Worm (Caenorhabditis elegans) whole organism, L1 larva: ENCODE data around the gene srbc-44.

Source experiments
- C16A3.4 ChIP-seq: fragments of 150-350 bp; optimal IDR thresholded peaks from 2 replicates; lab custom pipeline; 2014; ENCODE audit warnings: missing biosample characterization, missing genetic modification characterization
- aly-2 ChIP-seq: fragments of 150-350 bp; optimal IDR thresholded peaks from 2 replicates; lab custom pipeline; 2014; ENCODE audit warnings: missing biosample characterization, missing genetic modification characterization
- ama-1 ChIP-seq: fragments of 150-350 bp; optimal IDR thresholded peaks from 2 replicates; lab custom pipeline; 2014
- blmp-1 ChIP-seq: fragments of 150-350 bp; optimal IDR thresholded peaks from 2 replicates; lab custom pipeline; 2014; ENCODE audit warnings: missing biosample characterization, missing genetic modification characterization
- ceh-82 ChIP-seq, 3 experiments: fragments of 150-350 bp in 1 of 3; sonication (generic microtip) in 2 of 3; optimal IDR thresholded peaks; 2 replicates each; lab custom pipeline; 2014 to 2017; ENCODE audit warnings: missing biosample characterization in 3 of 3, missing genetic modification characterization in 3 of 3
- ceh-88 ChIP-seq: fragments of 200-800 bp; sonication (Bioruptor generic); IDR thresholded peaks from 2 replicates; pipeline ENCODE4 v1.3.6; 2022; ENCODE audit warnings: missing genetic modification characterization, missing compliant biosample characterization
- ceh-90 ChIP-seq: sonication (generic microtip); optimal IDR thresholded peaks from 2 replicates; lab custom pipeline; 2016; ENCODE audit warnings: missing genetic modification characterization, missing compliant biosample characterization
- ces-1 ChIP-seq: fragments of 150-350 bp; optimal IDR thresholded peaks from 2 replicates; lab custom pipeline; 2014; ENCODE audit warnings: missing biosample characterization, missing genetic modification reagents, missing genetic modification characterization
- dpl-1 ChIP-seq, 3 experiments: fragments of 150-350 bp in 2 of 3; sonication (generic microtip) in 1 of 3; optimal IDR thresholded peaks; 2 replicates each; lab custom pipeline; 2014 to 2017; ENCODE audit warnings: missing biosample characterization in 3 of 3, missing genetic modification characterization in 3 of 3, missing genetic modification reagents in 3 of 3
- egl-13 ChIP-seq: sonication (generic microtip); optimal IDR thresholded peaks from 2 replicates; lab custom pipeline; 2016; ENCODE audit warnings: missing genotype, missing genetic modification reagents, missing genetic modification characterization, missing compliant biosample characterization
- egl-27 ChIP-seq, 2 experiments: fragments of 150-350 bp in 1 of 2; sonication (generic microtip); optimal IDR thresholded peaks; 3 replicates each; lab custom pipeline; 2017 to 2018; ENCODE audit warnings: missing biosample characterization in 2 of 2, missing genetic modification characterization in 2 of 2, missing genetic modification reagents in 2 of 2
- elt-2 ChIP-seq: sonication (generic microtip); optimal IDR thresholded peaks from 2 replicates; lab custom pipeline; 2016; ENCODE audit warnings: missing genetic modification characterization, mild to moderate bottlenecking, inconsistent platforms, missing compliant biosample characterization, missing genetic modification reagents
- elt-3 ChIP-seq, 6 experiments: fragments of 150-350 bp in 1 of 6; sonication (generic microtip); optimal IDR thresholded peaks; 2 replicates each; lab custom pipeline; 2017 to 2018; ENCODE audit warnings: missing biosample characterization in 6 of 6, missing genetic modification characterization in 6 of 6, inconsistent platforms in 1 of 6
- ets-5 ChIP-seq: fragments of 200-800 bp; sonication (Bioruptor generic); IDR thresholded peaks from 2 replicates; pipeline ENCODE4 v1.3.6; 2022; ENCODE audit warnings: missing genetic modification characterization, missing compliant biosample characterization
- fkh-10 ChIP-seq: sonication (generic microtip); optimal IDR thresholded peaks from 2 replicates; lab custom pipeline; 2017; ENCODE audit warnings: missing biosample characterization, missing genetic modification reagents, missing genetic modification characterization
- fkh-8 ChIP-seq: sonication (generic microtip); optimal IDR thresholded peaks from 2 replicates; lab custom pipeline; 2016; ENCODE audit warnings: mild to moderate bottlenecking, missing genetic modification characterization, missing compliant biosample characterization
- hlh-4 ChIP-seq: sonication (generic microtip); optimal IDR thresholded peaks from 2 replicates; lab custom pipeline; 2016; ENCODE audit warnings: mild to moderate bottlenecking, missing genetic modification characterization, missing compliant biosample characterization
- irx-1 ChIP-seq: sonication (generic microtip); optimal IDR thresholded peaks from 2 replicates; lab custom pipeline; 2016; ENCODE audit warnings: missing genetic modification characterization, missing compliant biosample characterization
- isw-1 ChIP-seq: fragments of 200-800 bp; sonication (Bioruptor generic); IDR thresholded peaks from 2 replicates; pipeline ENCODE4 v1.3.6; 2022; ENCODE audit warnings: missing genetic modification characterization, missing compliant biosample characterization
- lin-13 ChIP-seq: fragments of 150-350 bp; optimal IDR thresholded peaks from 2 replicates; lab custom pipeline; 2014; ENCODE audit warnings: missing biosample characterization, missing genetic modification reagents, missing genetic modification characterization
- lin-14 ChIP-seq: fragments of 200-800 bp; sonication (Bioruptor generic); optimal IDR thresholded peaks from 2 replicates; lab custom pipeline; 2018; ENCODE audit warnings: mild to moderate bottlenecking, missing genetic modification characterization, moderate library complexity, missing compliant biosample characterization
- lin-15B ChIP-seq: fragments of 150-350 bp; sonication (generic microtip); optimal IDR thresholded peaks from 3 replicates; lab custom pipeline; 2014; ENCODE audit warnings: missing biosample characterization, missing genetic modification characterization
- lin-35 ChIP-seq, 2 experiments: fragments of 150-350 bp; optimal IDR thresholded peaks; 2 replicates each; lab custom pipeline; 2014; ENCODE audit warnings: missing biosample characterization in 2 of 2, missing genetic modification characterization in 2 of 2, missing genetic modification reagents in 2 of 2
- lin-39 ChIP-seq: fragments of 150-350 bp; optimal IDR thresholded peaks from 2 replicates; lab custom pipeline; 2014; ENCODE audit warnings: missing biosample characterization, missing genetic modification reagents, missing genetic modification characterization
- lir-3 ChIP-seq: sonication (generic microtip); optimal IDR thresholded peaks from 2 replicates; lab custom pipeline; 2016; ENCODE audit warnings: mild to moderate bottlenecking, missing genetic modification characterization, moderate library complexity, missing compliant biosample characterization; ENCODE audit not compliant: poor library complexity
- mab-9 ChIP-seq: fragments of 200-800 bp; sonication (Bioruptor generic); IDR thresholded peaks from 2 replicates; pipeline ENCODE4 v1.3.6; 2022; ENCODE audit warnings: missing genetic modification reagents, missing genetic modification characterization, missing compliant biosample characterization
- mdl-1 ChIP-seq, 2 experiments: fragments of 150-350 bp; optimal IDR thresholded peaks; 2 replicates each; lab custom pipeline; 2014 to 2017; ENCODE audit warnings: missing biosample characterization in 2 of 2, missing genetic modification characterization in 2 of 2, inconsistent platforms in 1 of 2
- mef-2 ChIP-seq: fragments of 150-350 bp; optimal IDR thresholded peaks from 2 replicates; lab custom pipeline; 2014; ENCODE audit warnings: missing biosample characterization, missing genetic modification characterization
- mep-1 ChIP-seq: fragments of 150-350 bp; optimal IDR thresholded peaks from 2 replicates; lab custom pipeline; 2014; ENCODE audit warnings: missing biosample characterization, missing genetic modification characterization
- nhr-11 ChIP-seq: fragments of 150-350 bp; optimal IDR thresholded peaks from 2 replicates; lab custom pipeline; 2014; ENCODE audit warnings: missing biosample characterization, missing genetic modification characterization
- nhr-12 ChIP-seq: sonication (generic microtip); optimal IDR thresholded peaks from 2 replicates; lab custom pipeline; 2017; ENCODE audit warnings: missing biosample characterization, missing genetic modification characterization
- nhr-19 ChIP-seq: fragments of 200-800 bp; sonication (Bioruptor generic); conservative IDR thresholded peaks from 2 replicates; pipeline ENCODE4 v1.3.6; 2022; ENCODE audit warnings: missing genetic modification characterization, missing compliant biosample characterization
- nhr-20 ChIP-seq: sonication (generic microtip); optimal IDR thresholded peaks from 2 replicates; lab custom pipeline; 2016; ENCODE audit warnings: mild to moderate bottlenecking, missing genetic modification characterization, missing compliant biosample characterization
- nhr-28 ChIP-seq: fragments of 150-350 bp; optimal IDR thresholded peaks from 2 replicates; lab custom pipeline; 2014; ENCODE audit warnings: missing biosample characterization, missing genetic modification characterization
- nhr-76 ChIP-seq: sonication (generic microtip); optimal IDR thresholded peaks from 2 replicates; lab custom pipeline; 2017; ENCODE audit warnings: missing biosample characterization, missing genetic modification characterization
- nhr-84 ChIP-seq: sonication (generic microtip); optimal IDR thresholded peaks from 2 replicates; lab custom pipeline; 2017; ENCODE audit warnings: missing biosample characterization, missing genetic modification characterization
- pag-3 ChIP-seq: sonication (generic microtip); optimal IDR thresholded peaks from 2 replicates; lab custom pipeline; 2017; ENCODE audit warnings: missing genetic modification characterization, mild to moderate bottlenecking, missing compliant biosample characterization, antibody characterized with exemption, borderline replicate concordance; ENCODE audit not compliant: insufficient read depth
- pax-3 ChIP-seq: fragments of 200-800 bp; sonication (Bioruptor generic); optimal IDR thresholded peaks from 2 replicates; lab custom pipeline; 2018; ENCODE audit warnings: mild to moderate bottlenecking, missing genetic modification characterization, moderate library complexity, missing compliant biosample characterization
- pqm-1 ChIP-seq: sonication (generic microtip); optimal IDR thresholded peaks from 3 replicates; lab custom pipeline; 2017; ENCODE audit warnings: missing biosample characterization, missing genetic modification characterization
- rnt-1 ChIP-seq: sonication (generic microtip); optimal IDR thresholded peaks from 2 replicates; lab custom pipeline; 2016; ENCODE audit warnings: mild to moderate bottlenecking, missing genetic modification characterization, moderate library complexity, missing compliant biosample characterization
- snu-23 ChIP-seq: sonication (generic microtip); optimal IDR thresholded peaks from 2 replicates; lab custom pipeline; 2016; ENCODE audit warnings: missing genetic modification characterization, missing compliant biosample characterization
- sox-4 ChIP-seq: sonication (generic microtip); optimal IDR thresholded peaks from 2 replicates; lab custom pipeline; 2016; ENCODE audit warnings: missing genetic modification characterization, missing compliant biosample characterization
- sptf-1 ChIP-seq: fragments of 150-350 bp; optimal IDR thresholded peaks from 2 replicates; lab custom pipeline; 2014; ENCODE audit warnings: missing biosample characterization, missing genetic modification characterization
- sup-37 ChIP-seq: fragments of 200-800 bp; sonication (Bioruptor generic); optimal IDR thresholded peaks from 2 replicates; lab custom pipeline; 2018; ENCODE audit warnings: mild to moderate bottlenecking, missing genetic modification characterization, missing compliant biosample characterization
- swsn-7 ChIP-seq: sonication (generic microtip); optimal IDR thresholded peaks from 2 replicates; lab custom pipeline; 2016; ENCODE audit warnings: missing genetic modification characterization, missing compliant biosample characterization
- tbx-2 ChIP-seq: sonication (generic microtip); optimal IDR thresholded peaks from 2 replicates; lab custom pipeline; 2016; ENCODE audit warnings: missing genetic modification characterization, missing compliant biosample characterization
- tlp-1 ChIP-seq: fragments of 150-350 bp; optimal IDR thresholded peaks from 2 replicates; lab custom pipeline; 2014; ENCODE audit warnings: missing biosample characterization, missing genetic modification characterization
- unc-86 ChIP-seq: sonication (generic microtip); optimal IDR thresholded peaks from 2 replicates; lab custom pipeline; 2016; ENCODE audit warnings: missing genetic modification characterization, missing compliant biosample characterization
- vab-15 ChIP-seq: sonication (generic microtip); optimal IDR thresholded peaks from 2 replicates; lab custom pipeline; 2017; ENCODE audit warnings: missing genotype, mild to moderate bottlenecking, missing genetic modification characterization, missing compliant biosample characterization
- ztf-11 ChIP-seq, 2 experiments: sonication (generic microtip); optimal IDR thresholded peaks; 2 replicates each; lab custom pipeline; 2016 to 2017; ENCODE audit warnings: missing genetic modification characterization in 2 of 2, missing biosample characterization in 1 of 2, missing compliant biosample characterization in 1 of 2

Gene srbc-44

DNA sequence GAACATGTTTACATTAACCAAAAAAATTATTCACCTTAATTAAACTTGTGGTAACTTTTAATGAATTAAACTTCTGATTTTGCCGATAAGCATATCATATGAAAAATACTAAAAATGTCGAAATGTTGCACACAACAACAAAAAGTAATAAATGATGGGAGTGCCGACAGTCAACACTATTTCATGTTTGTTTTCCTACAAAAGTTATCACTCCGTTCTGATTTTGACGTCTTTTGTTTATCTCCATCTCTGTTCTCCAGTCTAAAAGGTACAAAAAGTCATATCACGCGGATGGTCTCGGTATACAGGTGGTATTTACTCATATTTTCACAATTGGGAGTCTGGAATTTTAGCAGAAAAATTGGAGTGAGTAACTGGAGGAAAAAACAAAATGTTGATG is 27.0 kb upstream of the srbc-44 start:
- TF ChIP-seq egl-13 (no peak), lin-35 (GFP tag; optimal IDR thresholded peaks at IDR 0.05; lab: Kevin White, UChicago) (peak in 1 of 2 experiments; percentile 2), nhr-19 (GFP tag; lab: Robert Waterston, UW) (no peak), C16A3.4 (peak; percentile 22)

DNA sequence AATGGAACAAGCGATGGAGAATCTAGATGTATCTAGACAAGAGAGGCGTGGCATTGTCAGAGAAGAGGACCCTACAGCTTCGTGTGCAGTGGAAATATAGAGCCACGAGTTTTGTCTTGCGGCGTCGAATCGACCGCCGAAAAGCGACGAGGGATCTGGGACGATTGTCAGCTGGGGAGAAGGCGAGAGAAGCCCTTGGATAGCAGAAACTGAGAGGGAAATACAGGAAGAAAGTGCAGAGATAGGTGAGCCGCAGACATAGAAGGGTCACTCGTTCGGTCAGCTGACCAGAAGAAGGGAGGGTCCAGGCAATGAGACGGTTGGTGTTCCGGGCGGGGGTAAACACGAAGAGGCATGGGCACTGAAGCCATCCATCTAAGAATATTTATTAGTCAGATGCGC is 26.1 kb upstream of the srbc-44 start:
- TF ChIP-seq ztf-11 (tag; optimal IDR thresholded peaks at IDR 0.05; lab: Kevin White, UChicago) (peak in 1 of 2 experiments; percentile 42), ceh-82 (tag; optimal IDR thresholded peaks at IDR 0.05; lab: Kevin White, UChicago) (peak; percentile 32 to 53 (median 51)), mep-1 (tag; lab: Kevin White, UChicago) (peak; percentile 0), isw-1 (GFP tag; lab: Robert Waterston, UW) (peak; percentile 54), mab-9 (GFP tag; lab: Robert Waterston, UW) (peak; percentile 48; the same call in 1 of the 2 replicates), nhr-28 (tag; lab: Kevin White, UChicago) (no peak), blmp-1 (no peak), nhr-20 (tag; lab: Kevin White, UChicago) (peak; percentile 52), sup-37 (GFP tag; lab: Kevin White, UChicago) (peak; percentile 29), swsn-7 (tag; lab: Kevin White, UChicago) (peak; percentile 70), irx-1 (tag; lab: Kevin White, UChicago) (peak; percentile 32), lin-13 (GFP tag; lab: Kevin White, UChicago) (peak; percentile 65), ama-1 (no peak), elt-3 (tag; optimal IDR thresholded peaks at IDR 0.05; lab: Kevin White, UChicago) (no peak), fkh-10 (peak; percentile 81), sox-4 (tag; lab: Kevin White, UChicago) (peak; percentile 19), nhr-84 (tag; lab: Kevin White, UChicago) (no peak), pax-3 (tag; lab: Kevin White, UChicago) (peak; percentile 90), dpl-1 (GFP tag; optimal IDR thresholded peaks at IDR 0.05; lab: Kevin White, UChicago) (peak; percentile 15 to 42 (median 40)), lin-39 (tag; lab: Kevin White, UChicago) (no peak), fkh-8 (tag; lab: Kevin White, UChicago) (peak; percentile 87), egl-27 (tag; optimal IDR thresholded peaks at IDR 0.05; lab: Kevin White, UChicago) (no peak), lin-35 (GFP tag; optimal IDR thresholded peaks at IDR 0.05; lab: Kevin White, UChicago) (peak; percentile 54 to 63), unc-86 (tag; lab: Kevin White, UChicago) (peak; percentile 81), ets-5 (no peak), snu-23 (GFP tag; lab: Kevin White, UChicago) (peak; percentile 64), ceh-88 (GFP tag; lab: Robert Waterston, UW) (no peak), mef-2 (no peak), pqm-1 (tag; lab: Kevin White, UChicago) (no peak), nhr-76 (tag; lab: Kevin White, UChicago) (no peak), vab-15 (no peak), mdl-1 (tag; optimal IDR thresholded peaks at IDR 0.05; lab: Kevin White, UChicago) (peak in 1 of 2 experiments; percentile 77), ceh-90 (tag; lab: Kevin White, UChicago) (no peak), nhr-11 (tag; lab: Kevin White, UChicago) (peak; percentile 9), C16A3.4 (no peak), lir-3 (peak; percentile 25), rnt-1 (tag; lab: Kevin White, UChicago) (peak; percentile 76), sptf-1 (tag; lab: Kevin White, UChicago) (no peak), lin-14 (GFP tag; lab: Kevin White, UChicago) (peak; percentile 96), aly-2 (tag; lab: Kevin White, UChicago) (no peak), pag-3 (tag; lab: Kevin White, UChicago) (no peak), lin-15B (peak; percentile 18), nhr-12 (tag; lab: Kevin White, UChicago) (no peak), nhr-19 (GFP tag; lab: Robert Waterston, UW) (peak; percentile 65), tlp-1 (tag; lab: Kevin White, UChicago) (no peak), egl-13 (peak; percentile 37), hlh-4 (no peak), ces-1 (GFP tag; lab: Kevin White, UChicago) (no peak), tbx-2 (tag; lab: Kevin White, UChicago) (peak; percentile 72), elt-2 (tag; lab: Kevin White, UChicago) (no peak)
